Fruit fly (Drosophila melanogaster): ENCODE results near the gene TfIIB.

TfIIB gene

DNA sequence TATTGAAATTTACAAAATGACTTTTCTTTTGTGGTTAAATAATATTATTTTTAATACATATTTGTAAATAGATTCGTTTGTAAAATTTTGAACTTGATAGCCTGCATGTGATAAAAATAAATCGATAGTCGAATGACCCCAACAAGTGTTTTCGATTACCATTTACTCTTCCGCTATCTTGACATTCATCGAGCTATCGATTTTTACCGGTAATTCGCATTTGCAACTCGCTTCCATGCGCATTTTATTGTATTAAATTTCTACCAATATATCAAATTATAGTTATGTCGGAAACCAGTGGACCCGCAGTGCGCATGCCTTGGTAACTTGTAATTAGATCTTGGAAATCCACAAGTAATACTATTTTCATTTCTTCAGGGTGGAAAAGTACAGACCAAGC lies 12.2 kb upstream of the TfIIB start, which contains the start of gene RfC3 (continued):
- TF ChIP-seq CG7963 (GFP tag; IDR thresholded peaks at IDR 0.05; ENCODE audit: partially characterized antibody) (peak; percentile 94), dysf (GFP tag; IDR thresholded peaks at IDR 0.05) (no peak), CG10267 (tag; optimal IDR thresholded peaks at IDR 0.05) (peak; percentile 21), wdn (GFP tag; IDR thresholded peaks at IDR 0.05) (no peak), Hr78 (GFP tag; optimal IDR thresholded peaks at IDR 0.05) (peak in 1 of 2 experiments; percentile 93), Dll (GFP tag; IDR thresholded peaks at IDR 0.05; ENCODE audit: partially characterized antibody) (peak; percentile 85), sima (GFP tag; optimal IDR thresholded peaks at IDR 0.05) (no peak), Sin3A (optimal IDR thresholded peaks at IDR 0.05) (no peak), Max (GFP tag; optimal IDR thresholded peaks at IDR 0.05) (peak; percentile 28), maf-S (GFP tag; optimal IDR thresholded peaks at IDR 0.05) (no peak), btn (GFP tag; optimal IDR thresholded peaks at IDR 0.05) (no peak), Opbp (GFP tag; IDR thresholded peaks at IDR 0.05; ENCODE audit: partially characterized antibody) (peak; percentile 73; the same call in 2 of the 3 replicates), amos (GFP tag; IDR thresholded peaks at IDR 0.05; ENCODE audit: partially characterized antibody) (peak; percentile 76; the same call in 1 of the 2 replicates), Hand (GFP tag; optimal IDR thresholded peaks at IDR 0.05) (no peak), YL-1 (GFP tag; optimal IDR thresholded peaks at IDR 0.05) (peak; percentile 38), pfk (GFP tag; optimal IDR thresholded peaks at IDR 0.05) (peak; percentile 48), zen2 (GFP tag; IDR thresholded peaks at IDR 0.05; ENCODE audit: partially characterized antibody) (peak; percentile 96), CG4424 (GFP tag; optimal IDR thresholded peaks at IDR 0.05) (no peak), BEAF-32 (GFP tag; optimal IDR thresholded peaks at IDR 0.05) (peak; percentile 61), vnd (GFP tag; IDR thresholded peaks at IDR 0.05; ENCODE audit: partially characterized antibody) (peak; percentile 87), sug (tag; optimal IDR thresholded peaks at IDR 0.05) (peak; percentile 20), CG13287 (GFP tag; IDR thresholded peaks at IDR 0.05; ENCODE audit: partially characterized antibody) (peak; percentile 92), mld (GFP tag; IDR thresholded peaks at IDR 0.05; ENCODE audit: partially characterized antibody) (peak; percentile 94), Hsf (GFP tag; optimal IDR thresholded peaks at IDR 0.05) (no peak), CG17829 (tag; optimal IDR thresholded peaks at IDR 0.05) (peak; percentile 2), Aef1 (GFP tag; IDR thresholded peaks at IDR 0.05) (no peak), H2.0 (GFP tag; IDR thresholded peaks at IDR 0.05) (no peak), MBD-R2 (GFP tag; IDR thresholded peaks at IDR 0.05) (peak; percentile 51; the same call in 1 of the 2 replicates), MESR4 (GFP tag; optimal IDR thresholded peaks at IDR 0.05) (peak; percentile 29), CG11560 (tag; IDR thresholded peaks at IDR 0.05) (no peak), Fer3 (tag; optimal IDR thresholded peaks at IDR 0.05) (no peak), CG7372 (GFP tag; IDR thresholded peaks at IDR 0.05) (no peak), rib (GFP tag; IDR thresholded peaks at IDR 0.05) (0 out of 2 replicates have a peak, but pooled peaks have one; percentile 11), CG17612 (GFP tag; IDR thresholded peaks at IDR 0.05) (no peak)

DNA sequence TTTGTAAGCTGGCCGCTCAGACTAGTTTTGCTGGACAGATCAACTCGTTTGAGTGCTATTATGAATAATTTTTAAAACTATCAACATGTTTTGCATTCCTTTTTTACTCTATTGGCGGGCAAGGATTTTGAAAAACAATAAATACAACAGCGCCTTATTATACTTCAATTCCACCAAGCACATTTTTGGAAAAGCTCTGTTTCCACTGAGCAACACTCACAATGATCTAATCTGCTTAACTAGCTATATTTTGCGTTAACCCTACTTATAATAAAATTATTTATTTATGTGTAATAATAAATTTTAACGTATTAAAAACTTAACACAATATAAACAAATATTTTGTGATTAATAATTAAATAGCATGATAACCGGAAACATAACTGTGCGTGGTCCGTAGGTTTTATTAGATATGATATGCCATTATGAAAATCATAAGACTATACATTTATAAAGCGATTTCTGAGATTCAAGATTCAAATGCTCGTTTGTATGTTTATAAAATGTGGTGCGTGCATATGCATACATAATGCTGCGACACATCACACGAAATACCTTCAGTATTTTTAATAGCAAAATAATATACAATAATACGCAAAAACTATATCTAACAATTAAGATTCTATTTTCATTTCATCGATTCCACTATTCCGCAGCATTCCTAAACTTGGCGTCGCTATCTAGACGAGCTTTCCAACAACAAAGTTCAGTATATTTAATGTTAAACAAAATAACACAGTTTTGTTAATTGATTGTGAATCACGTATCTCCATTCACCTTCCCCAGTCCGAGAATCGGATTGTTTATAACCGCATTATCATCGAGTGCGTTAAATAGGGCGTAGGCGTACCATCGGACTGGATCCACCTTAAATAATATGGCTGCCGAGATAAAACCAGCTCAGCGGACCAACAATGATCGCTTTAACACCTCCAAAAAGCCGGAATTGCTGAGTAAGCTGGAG lies 8.2 kb upstream of the TfIIB start, which contains the start of the genes pie and Wdfy2:
Gene pie, minus strand, starts transcription at position 138 of the 964 bp plus-strand sequence.
Gene Wdfy2, plus strand, starts transcription at position 649 of the 964 bp plus-strand sequence.
- TF ChIP-seq CG18011 (GFP tag; optimal IDR thresholded peaks at IDR 0.05) (no peak), so (GFP tag; IDR thresholded peaks at IDR 0.05) (no peak), CG13624 (GFP tag; optimal IDR thresholded peaks at IDR 0.05) (no peak), inv (GFP tag; IDR thresholded peaks at IDR 0.05; ENCODE audit: partially characterized antibody) (no peak), CG5180 (GFP tag; optimal IDR thresholded peaks at IDR 0.05) (no peak), CG12104 (GFP tag; optimal IDR thresholded peaks at IDR 0.05) (no peak), CG11560 (tag; IDR thresholded peaks at IDR 0.05) (no peak), NfI (GFP tag; optimal IDR thresholded peaks at IDR 0.05) (no peak), Dip3 (GFP tag; optimal IDR thresholded peaks at IDR 0.05) (no peak), CG4730 (GFP tag; IDR thresholded peaks at IDR 0.05) (no peak), Max (GFP tag; optimal IDR thresholded peaks at IDR 0.05) (no peak), CG14710 (tag; optimal IDR thresholded peaks at IDR 0.05) (peak; percentile 39), trem (tag; optimal IDR thresholded peaks at IDR 0.05) (peak; percentile 4), CG12236 (GFP tag; optimal IDR thresholded peaks at IDR 0.05) (no peak), CG16863 (GFP tag; optimal IDR thresholded peaks at IDR 0.05) (no peak), CG12219 (GFP tag; optimal IDR thresholded peaks at IDR 0.05) (no peak), CG1832 (GFP tag; optimal IDR thresholded peaks at IDR 0.05) (no peak)
